Worm (Caenorhabditis elegans) whole organism, L1 larva: ENCODE data around the gene dnj-22.
A peak's percentile ranks its signal among the peaks of the same experiment; 100 is the strongest.

Experiments
- C04F5.9 ChIP-seq: sonication (generic microtip); optimal IDR thresholded peaks from 2 replicates; lab custom pipeline; 2016; ENCODE audit warnings: missing genetic modification characterization, missing compliant biosample characterization
- C16A3.4 ChIP-seq: fragments of 150-350 bp; optimal IDR thresholded peaks from 2 replicates; lab custom pipeline; 2014; ENCODE audit warnings: missing biosample characterization, missing genetic modification characterization
- C34B4.2 ChIP-seq: sonication (generic microtip); optimal IDR thresholded peaks from 2 replicates; lab custom pipeline; 2017; ENCODE audit warnings: mild to moderate bottlenecking, missing genetic modification characterization, missing compliant biosample characterization
- alr-1 ChIP-seq: fragments of 200-800 bp; sonication (Bioruptor generic); optimal IDR thresholded peaks from 2 replicates; lab custom pipeline; 2018; ENCODE audit warnings: borderline replicate concordance, mild to moderate bottlenecking, missing genetic modification characterization, missing compliant biosample characterization
- aly-2 ChIP-seq: fragments of 150-350 bp; optimal IDR thresholded peaks from 2 replicates; lab custom pipeline; 2014; ENCODE audit warnings: missing biosample characterization, missing genetic modification characterization
- ama-1 ChIP-seq: fragments of 150-350 bp; optimal IDR thresholded peaks from 2 replicates; lab custom pipeline; 2014
- ceh-8 ChIP-seq: fragments of 200-800 bp; sonication (Bioruptor generic); optimal IDR thresholded peaks from 2 replicates; lab custom pipeline; 2018; ENCODE audit warnings: mild to moderate bottlenecking, missing genetic modification characterization, moderate library complexity, missing compliant biosample characterization
- ceh-82 ChIP-seq, 3 experiments: fragments of 150-350 bp in 1 of 3; sonication (generic microtip) in 2 of 3; optimal IDR thresholded peaks; 2 replicates each; lab custom pipeline; 2014 to 2017; ENCODE audit warnings: missing biosample characterization in 3 of 3, missing genetic modification characterization in 3 of 3
- ceh-88 ChIP-seq: fragments of 200-800 bp; sonication (Bioruptor generic); IDR thresholded peaks from 2 replicates; pipeline ENCODE4 v1.3.6; 2022; ENCODE audit warnings: missing genetic modification characterization, missing compliant biosample characterization
- ces-1 ChIP-seq: fragments of 150-350 bp; optimal IDR thresholded peaks from 2 replicates; lab custom pipeline; 2014; ENCODE audit warnings: missing biosample characterization, missing genetic modification reagents, missing genetic modification characterization
- dpl-1 ChIP-seq, 3 experiments: fragments of 150-350 bp in 2 of 3; sonication (generic microtip) in 1 of 3; optimal IDR thresholded peaks; 2 replicates each; lab custom pipeline; 2014 to 2017; ENCODE audit warnings: missing biosample characterization in 3 of 3, missing genetic modification characterization in 3 of 3, missing genetic modification reagents in 3 of 3
- efl-3 ChIP-seq: fragments of 200-800 bp; sonication (Bioruptor generic); optimal IDR thresholded peaks from 2 replicates; lab custom pipeline; 2018; ENCODE audit warnings: mild to moderate bottlenecking, missing genetic modification characterization, missing compliant biosample characterization
- egl-13 ChIP-seq: sonication (generic microtip); optimal IDR thresholded peaks from 2 replicates; lab custom pipeline; 2016; ENCODE audit warnings: missing genotype, missing genetic modification reagents, missing genetic modification characterization, missing compliant biosample characterization
- egl-27 ChIP-seq, 2 experiments: fragments of 150-350 bp in 1 of 2; sonication (generic microtip); optimal IDR thresholded peaks; 3 replicates each; lab custom pipeline; 2017 to 2018; ENCODE audit warnings: missing biosample characterization in 2 of 2, missing genetic modification characterization in 2 of 2, missing genetic modification reagents in 2 of 2
- elt-2 ChIP-seq: sonication (generic microtip); optimal IDR thresholded peaks from 2 replicates; lab custom pipeline; 2016; ENCODE audit warnings: missing genetic modification characterization, mild to moderate bottlenecking, inconsistent platforms, missing compliant biosample characterization, missing genetic modification reagents
- fkh-10 ChIP-seq: sonication (generic microtip); optimal IDR thresholded peaks from 2 replicates; lab custom pipeline; 2017; ENCODE audit warnings: missing biosample characterization, missing genetic modification reagents, missing genetic modification characterization
- grh-1 ChIP-seq: fragments of 200-800 bp; sonication (Bioruptor generic); IDR thresholded peaks from 2 replicates; pipeline ENCODE4 v1.3.6; 2022; ENCODE audit warnings: missing genetic modification reagents, missing genetic modification characterization, missing compliant biosample characterization
- hlh-17 ChIP-seq: fragments of 200-800 bp; sonication (Bioruptor generic); optimal IDR thresholded peaks from 2 replicates; lab custom pipeline; 2018; ENCODE audit warnings: missing genetic modification characterization, mild to moderate bottlenecking, missing compliant biosample characterization, moderate library complexity, borderline replicate concordance
- hlh-4 ChIP-seq: sonication (generic microtip); optimal IDR thresholded peaks from 2 replicates; lab custom pipeline; 2016; ENCODE audit warnings: mild to moderate bottlenecking, missing genetic modification characterization, missing compliant biosample characterization
- hpl-2 ChIP-seq: fragments of 150-350 bp; optimal IDR thresholded peaks from 2 replicates; lab custom pipeline; 2014; ENCODE audit warnings: missing biosample characterization, missing genetic modification reagents, missing genetic modification characterization
- irx-1 ChIP-seq: sonication (generic microtip); optimal IDR thresholded peaks from 2 replicates; lab custom pipeline; 2016; ENCODE audit warnings: missing genetic modification characterization, missing compliant biosample characterization
- isw-1 ChIP-seq: fragments of 200-800 bp; sonication (Bioruptor generic); IDR thresholded peaks from 2 replicates; pipeline ENCODE4 v1.3.6; 2022; ENCODE audit warnings: missing genetic modification characterization, missing compliant biosample characterization
- lin-14 ChIP-seq: fragments of 200-800 bp; sonication (Bioruptor generic); optimal IDR thresholded peaks from 2 replicates; lab custom pipeline; 2018; ENCODE audit warnings: mild to moderate bottlenecking, missing genetic modification characterization, moderate library complexity, missing compliant biosample characterization
- lin-35 ChIP-seq, 2 experiments: fragments of 150-350 bp; optimal IDR thresholded peaks; 2 replicates each; lab custom pipeline; 2014; ENCODE audit warnings: missing biosample characterization in 2 of 2, missing genetic modification characterization in 2 of 2, missing genetic modification reagents in 2 of 2
- lin-39 ChIP-seq: fragments of 150-350 bp; optimal IDR thresholded peaks from 2 replicates; lab custom pipeline; 2014; ENCODE audit warnings: missing biosample characterization, missing genetic modification reagents, missing genetic modification characterization
- lir-3 ChIP-seq: sonication (generic microtip); optimal IDR thresholded peaks from 2 replicates; lab custom pipeline; 2016; ENCODE audit warnings: mild to moderate bottlenecking, missing genetic modification characterization, moderate library complexity, missing compliant biosample characterization; ENCODE audit not compliant: poor library complexity
- lsy-2 ChIP-seq, 2 experiments: fragments of 150-350 bp; optimal IDR thresholded peaks; 2 replicates each; lab custom pipeline; 2014; ENCODE audit warnings: missing biosample characterization in 2 of 2, missing genetic modification characterization in 2 of 2
- nhr-12 ChIP-seq: sonication (generic microtip); optimal IDR thresholded peaks from 2 replicates; lab custom pipeline; 2017; ENCODE audit warnings: missing biosample characterization, missing genetic modification characterization
- nhr-19 ChIP-seq: fragments of 200-800 bp; sonication (Bioruptor generic); conservative IDR thresholded peaks from 2 replicates; pipeline ENCODE4 v1.3.6; 2022; ENCODE audit warnings: missing genetic modification characterization, missing compliant biosample characterization
- nhr-237 ChIP-seq: fragments of 150-350 bp; optimal IDR thresholded peaks from 2 replicates; lab custom pipeline; 2014; ENCODE audit warnings: missing biosample characterization, missing genetic modification characterization
- nhr-28 ChIP-seq: fragments of 150-350 bp; optimal IDR thresholded peaks from 2 replicates; lab custom pipeline; 2014; ENCODE audit warnings: missing biosample characterization, missing genetic modification characterization
- nhr-71 ChIP-seq: sonication (generic microtip); optimal IDR thresholded peaks from 2 replicates; lab custom pipeline; 2016; ENCODE audit warnings: mild to moderate bottlenecking, missing genetic modification characterization, moderate library complexity, missing compliant biosample characterization
- nhr-76 ChIP-seq: sonication (generic microtip); optimal IDR thresholded peaks from 2 replicates; lab custom pipeline; 2017; ENCODE audit warnings: missing biosample characterization, missing genetic modification characterization
- nhr-77 ChIP-seq: fragments of 150-350 bp; optimal IDR thresholded peaks from 2 replicates; lab custom pipeline; 2014; ENCODE audit warnings: missing biosample characterization, missing genetic modification characterization
- nhr-84 ChIP-seq: sonication (generic microtip); optimal IDR thresholded peaks from 2 replicates; lab custom pipeline; 2017; ENCODE audit warnings: missing biosample characterization, missing genetic modification characterization
- nhr-85 ChIP-seq: sonication (generic microtip); peaks from one replicate; lab custom pipeline; 2016; ENCODE audit warnings: missing genetic modification characterization, inconsistent platforms, missing compliant biosample characterization
- nhr-90 ChIP-seq: sonication (generic microtip); optimal IDR thresholded peaks from 2 replicates; lab custom pipeline; 2016; ENCODE audit warnings: mild to moderate bottlenecking, missing genetic modification characterization, missing compliant biosample characterization; ENCODE audit not compliant: poor library complexity
- pag-3 ChIP-seq: sonication (generic microtip); optimal IDR thresholded peaks from 2 replicates; lab custom pipeline; 2017; ENCODE audit warnings: missing genetic modification characterization, mild to moderate bottlenecking, missing compliant biosample characterization, antibody characterized with exemption, borderline replicate concordance; ENCODE audit not compliant: insufficient read depth
- pax-3 ChIP-seq: fragments of 200-800 bp; sonication (Bioruptor generic); optimal IDR thresholded peaks from 2 replicates; lab custom pipeline; 2018; ENCODE audit warnings: mild to moderate bottlenecking, missing genetic modification characterization, moderate library complexity, missing compliant biosample characterization
- rnt-1 ChIP-seq: sonication (generic microtip); optimal IDR thresholded peaks from 2 replicates; lab custom pipeline; 2016; ENCODE audit warnings: mild to moderate bottlenecking, missing genetic modification characterization, moderate library complexity, missing compliant biosample characterization
- snpc-4 ChIP-seq: fragments of 150-350 bp; optimal IDR thresholded peaks from 2 replicates; lab custom pipeline; 2014; ENCODE audit warnings: missing biosample characterization, missing genetic modification characterization
- snu-23 ChIP-seq: sonication (generic microtip); optimal IDR thresholded peaks from 2 replicates; lab custom pipeline; 2016; ENCODE audit warnings: missing genetic modification characterization, missing compliant biosample characterization
- sox-4 ChIP-seq: sonication (generic microtip); optimal IDR thresholded peaks from 2 replicates; lab custom pipeline; 2016; ENCODE audit warnings: missing genetic modification characterization, missing compliant biosample characterization
- tbx-2 ChIP-seq: sonication (generic microtip); optimal IDR thresholded peaks from 2 replicates; lab custom pipeline; 2016; ENCODE audit warnings: missing genetic modification characterization, missing compliant biosample characterization
- tlp-1 ChIP-seq: fragments of 150-350 bp; optimal IDR thresholded peaks from 2 replicates; lab custom pipeline; 2014; ENCODE audit warnings: missing biosample characterization, missing genetic modification characterization
- unc-130 ChIP-seq: fragments of 150-350 bp; optimal IDR thresholded peaks from 2 replicates; lab custom pipeline; 2017; ENCODE audit warnings: missing biosample characterization, missing genetic modification characterization, inconsistent platforms
- unc-30 ChIP-seq: sonication (generic microtip); optimal IDR thresholded peaks from 2 replicates; lab custom pipeline; 2017; ENCODE audit warnings: missing biosample characterization, missing genetic modification characterization
- unc-62 ChIP-seq: fragments of 150-350 bp; optimal IDR thresholded peaks from 2 replicates; lab custom pipeline; 2014; ENCODE audit warnings: missing biosample characterization, missing genetic modification reagents, missing genetic modification characterization
- unc-86 ChIP-seq: sonication (generic microtip); optimal IDR thresholded peaks from 2 replicates; lab custom pipeline; 2016; ENCODE audit warnings: missing genetic modification characterization, missing compliant biosample characterization
- unc-98 ChIP-seq: fragments of 200-800 bp; sonication (Bioruptor generic); IDR thresholded peaks from 2 replicates; pipeline ENCODE4 v1.3.6; 2022; ENCODE audit warnings: missing genetic modification characterization, missing compliant biosample characterization
- zip-4 ChIP-seq: fragments of 200-800 bp; sonication (Bioruptor generic); optimal IDR thresholded peaks from 2 replicates; lab custom pipeline; 2018; ENCODE audit warnings: mild to moderate bottlenecking, missing genetic modification characterization, moderate library complexity, missing compliant biosample characterization
- ztf-11 ChIP-seq, 2 experiments: sonication (generic microtip); optimal IDR thresholded peaks; 2 replicates each; lab custom pipeline; 2016 to 2017; ENCODE audit warnings: missing genetic modification characterization in 2 of 2, missing biosample characterization in 1 of 2, missing compliant biosample characterization in 1 of 2

Gene dnj-22

DNA sequence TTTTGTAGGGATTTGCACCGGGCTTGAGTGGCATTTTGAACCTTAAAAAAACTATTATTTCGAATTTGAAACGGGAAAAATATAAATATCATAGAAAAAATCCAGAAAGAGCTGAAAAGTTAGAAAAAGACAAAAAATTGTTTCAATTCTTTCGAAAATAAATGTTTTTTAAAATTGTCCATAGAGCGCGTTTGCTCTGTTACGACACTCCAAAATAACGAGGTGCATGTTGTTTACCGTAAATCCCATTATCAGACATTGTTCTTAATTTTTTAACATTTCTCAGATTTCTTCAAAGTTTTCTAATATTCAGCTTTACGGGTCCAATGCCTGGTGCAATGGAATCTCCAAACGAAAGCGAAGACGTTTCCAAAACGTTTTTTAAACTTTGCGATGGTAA lies at the start of gene dnj-22, which contains the start of gene natc-1:
Gene dnj-22 (minus strand): TSS at position 47 of the 400 bp plus-strand sequence.
Gene natc-1 (plus strand): TSS at position 286 of the 400 bp plus-strand sequence.
- TF ChIP-seq nhr-76 (tag; lab: Kevin White, UChicago): no peak
- peak; percentile 73 to 83 (median 79) for TF ChIP-seq dpl-1 (GFP tag; optimal IDR thresholded peaks at IDR 0.05; lab: Kevin White, UChicago)
- TF ChIP-seq sox-4 (tag; lab: Kevin White, UChicago): peak; percentile 57
- peak; percentile 80 for TF ChIP-seq unc-130 (tag; lab: Kevin White, UChicago)
- peak; percentile 44 for TF ChIP-seq elt-2 (tag; lab: Kevin White, UChicago)
- TF ChIP-seq hlh-4 (tag; lab: Kevin White, UChicago): no peak
- TF ChIP-seq ama-1: no peak
- peak; percentile 82 for TF ChIP-seq nhr-19 (GFP tag; lab: Robert Waterston, UW)
- TF ChIP-seq aly-2 (tag; lab: Kevin White, UChicago): peak; percentile 84
- no peak for TF ChIP-seq egl-27 (tag; optimal IDR thresholded peaks at IDR 0.05; lab: Kevin White, UChicago)
- TF ChIP-seq ceh-88 (GFP tag; lab: Robert Waterston, UW): peak; percentile 58; the same call in 1 of the 2 replicates
- TF ChIP-seq C04F5.9 (tag; lab: Kevin White, UChicago): peak; percentile 32
- TF ChIP-seq irx-1 (tag; lab: Kevin White, UChicago): peak; percentile 66
- peak; percentile 80 for TF ChIP-seq tbx-2 (tag; lab: Kevin White, UChicago)
- peak; percentile 91 for TF ChIP-seq nhr-71 (tag; lab: Kevin White, UChicago)
- no peak for TF ChIP-seq alr-1 (tag; lab: Kevin White, UChicago)
- TF ChIP-seq isw-1 (GFP tag; lab: Robert Waterston, UW): peak; percentile 74
- TF ChIP-seq zip-4: peak; percentile 46
- TF ChIP-seq unc-62 (GFP tag; lab: Kevin White, UChicago): no peak
- TF ChIP-seq ceh-82 (tag; optimal IDR thresholded peaks at IDR 0.05; lab: Kevin White, UChicago): peak; percentile 79 to 87 (median 84)
- TF ChIP-seq lin-35 (GFP tag; optimal IDR thresholded peaks at IDR 0.05; lab: Kevin White, UChicago): peak; percentile 83 to 89
- TF ChIP-seq nhr-237 (tag; lab: Kevin White, UChicago): no peak
- TF ChIP-seq lsy-2 (tag; optimal IDR thresholded peaks at IDR 0.05; lab: Kevin White, UChicago): peak; percentile 89 to 93
- TF ChIP-seq tlp-1: no peak
- no peak for TF ChIP-seq nhr-12 (tag; lab: Kevin White, UChicago)
- TF ChIP-seq rnt-1: peak; percentile 75
- TF ChIP-seq unc-30 (tag; lab: Kevin White, UChicago): no peak
- no peak for TF ChIP-seq pag-3 (tag; lab: Kevin White, UChicago)
- TF ChIP-seq unc-86: peak; percentile 74
- TF ChIP-seq nhr-77 (tag; lab: Kevin White, UChicago): peak; percentile 72
- TF ChIP-seq C16A3.4 (tag; lab: Kevin White, UChicago): peak; percentile 96
- TF ChIP-seq lir-3: peak; percentile 45
- TF ChIP-seq C34B4.2 (tag; lab: Kevin White, UChicago): no peak
- peak; percentile 47 for TF ChIP-seq hpl-2 (GFP tag; lab: Kevin White, UChicago)
- no peak for TF ChIP-seq hlh-17 (GFP tag; lab: Kevin White, UChicago)
- TF ChIP-seq lin-39 (tag; lab: Kevin White, UChicago): peak; percentile 74
- TF ChIP-seq grh-1 (GFP tag; lab: Robert Waterston, UW): 0 out of 2 replicates have a peak, but pooled peaks have one; percentile 17
- peak in 1 of 2 experiments; percentile 7 for TF ChIP-seq ztf-11 (tag; optimal IDR thresholded peaks at IDR 0.05; lab: Kevin White, UChicago)
- TF ChIP-seq snpc-4 (tag; lab: Kevin White, UChicago): peak; percentile 85
- peak; percentile 81 for TF ChIP-seq nhr-90 (tag; lab: Kevin White, UChicago)
- TF ChIP-seq fkh-10 (GFP tag; lab: Kevin White, UChicago): peak; percentile 54
- peak; percentile 59 for TF ChIP-seq egl-13
- TF ChIP-seq nhr-85 (tag; lab: Kevin White, UChicago): peak; percentile 79
- TF ChIP-seq snu-23 (GFP tag; lab: Kevin White, UChicago): peak; percentile 94
- TF ChIP-seq nhr-28: no peak
- peak; percentile 24; the same call in 1 of the 2 replicates for TF ChIP-seq unc-98 (GFP tag; lab: Robert Waterston, UW)
- TF ChIP-seq pax-3 (tag; lab: Kevin White, UChicago): no peak
- TF ChIP-seq lin-14: peak; percentile 86
- TF ChIP-seq ceh-8 (GFP tag; lab: Kevin White, UChicago): no peak
- TF ChIP-seq efl-3 (GFP tag; lab: Kevin White, UChicago): no peak
- no peak for TF ChIP-seq nhr-84
- TF ChIP-seq ces-1 (GFP tag; lab: Kevin White, UChicago): peak; percentile 50
